Worm (Caenorhabditis elegans): ENCODE results near the gene C08F1.12.
"Not testable (repeated sequence)": the region's sequence is repeated elsewhere in the genome, so short reads cannot be mapped to it uniquely, and the experiment has no call there.

The C08F1.12 gene

ce11 chrII:1806358-1806757 lies at the start of gene C08F1.12:
Gene C08F1.12 (minus strand): TSS chrII:1806458.
- no peak for TF ChIP-seq B0310.2 (tag; optimal IDR thresholded peaks at IDR 0.05)
- no peak for TF ChIP-seq ama-1 (optimal IDR thresholded peaks at IDR 0.05)
- TF ChIP-seq pes-1 (GFP tag; IDR thresholded peaks at IDR 0.05), result no peak
- no peak for TF ChIP-seq scrt-1 (GFP tag; IDR thresholded peaks at IDR 0.05)
- TF ChIP-seq hmbx-1 (tag; optimal IDR thresholded peaks at IDR 0.05), result no peak
- TF ChIP-seq tra-4 (tag; optimal IDR thresholded peaks at IDR 0.05), result no peak
- TF ChIP-seq ets-7 (tag; optimal IDR thresholded peaks at IDR 0.05), result no peak
- no peak for TF ChIP-seq hmg-4 (GFP tag; optimal IDR thresholded peaks at IDR 0.05)
- no peak for TF ChIP-seq tbx-37 (GFP tag; conservative IDR thresholded peaks at IDR 0.05)
- no peak for TF ChIP-seq sea-1 (GFP tag; conservative IDR thresholded peaks at IDR 0.05)
- TF ChIP-seq ceh-13 (GFP tag; optimal IDR thresholded peaks at IDR 0.05), result no peak
- no peak for TF ChIP-seq tbx-11 (GFP tag; IDR thresholded peaks at IDR 0.05)
- no peak for TF ChIP-seq F13C5.2 (tag; optimal IDR thresholded peaks at IDR 0.05)
- no peak for TF ChIP-seq flt-1 (GFP tag; IDR thresholded peaks at IDR 0.05)
- TF ChIP-seq aly-1 (tag; optimal IDR thresholded peaks at IDR 0.05), result no peak
- no peak for TF ChIP-seq ceh-36 (tag; optimal IDR thresholded peaks at IDR 0.05)

ce11 chrII:1854094-1854493 lies 47.8 kb upstream of the C08F1.12 start, which contains the start of gene fbxb-95:
Gene fbxb-95 (plus strand): TSS chrII:1854394.
- not testable (repeated sequence) for TF ChIP-seq aly-1 (tag; optimal IDR thresholded peaks at IDR 0.05); hmg-4 (GFP tag; optimal IDR thresholded peaks at IDR 0.05); scrt-1 (GFP tag; IDR thresholded peaks at IDR 0.05)

- TF ChIP-seq aly-1 (tag; optimal IDR thresholded peaks at IDR 0.05) (no peak), tra-4 (tag; optimal IDR thresholded peaks at IDR 0.05) (no peak), flt-1 (GFP tag; IDR thresholded peaks at IDR 0.05) (no peak), hnd-1 (tag; optimal IDR thresholded peaks at IDR 0.05) (no peak), ceh-13 (GFP tag; optimal IDR thresholded peaks at IDR 0.05) (no peak), sea-1 (GFP tag; conservative IDR thresholded peaks at IDR 0.05) (no peak), hmbx-1 (tag; optimal IDR thresholded peaks at IDR 0.05) (no peak), tbx-37 (GFP tag; conservative IDR thresholded peaks at IDR 0.05) (no peak), B0310.2 (tag; optimal IDR thresholded peaks at IDR 0.05) (no peak), ama-1 (optimal IDR thresholded peaks at IDR 0.05) (no peak), F13C5.2 (tag; optimal IDR thresholded peaks at IDR 0.05) (no peak), hmg-4 (GFP tag; optimal IDR thresholded peaks at IDR 0.05) (no peak), scrt-1 (GFP tag; IDR thresholded peaks at IDR 0.05) (no peak), ets-7 (tag; optimal IDR thresholded peaks at IDR 0.05) (no peak)
Measured at ce11 chrII:1852503-1852902, 46.2 kb upstream of the C08F1.12 start, which contains the start of gene C52E2.2. Gene C52E2.2 (plus strand): TSS chrII:1852803.

ce11 chrII:1851716-1852115 lies 45.5 kb upstream of the C08F1.12 start:
- TF ChIP-seq sea-1 (GFP tag; conservative IDR thresholded peaks at IDR 0.05), result no peak
- TF ChIP-seq hmg-4 (GFP tag; optimal IDR thresholded peaks at IDR 0.05), result no peak
- no peak for TF ChIP-seq tra-4 (tag; optimal IDR thresholded peaks at IDR 0.05)
- TF ChIP-seq ceh-13 (GFP tag; optimal IDR thresholded peaks at IDR 0.05), result no peak
- no peak for TF ChIP-seq pes-1 (GFP tag; IDR thresholded peaks at IDR 0.05)
- TF ChIP-seq B0310.2 (tag; optimal IDR thresholded peaks at IDR 0.05), result no peak

ce11 chrII:1850840-1851294 lies 44.6 kb upstream of the C08F1.12 start, which contains the start of gene C52E2.3:
Gene C52E2.3 (plus strand): TSS chrII:1851244.
- no peak for TF ChIP-seq pes-1 (GFP tag; IDR thresholded peaks at IDR 0.05)
- TF ChIP-seq tbx-11 (GFP tag; IDR thresholded peaks at IDR 0.05), result no peak
- no peak for TF ChIP-seq F13C5.2 (tag; optimal IDR thresholded peaks at IDR 0.05)
- TF ChIP-seq tra-4 (tag; optimal IDR thresholded peaks at IDR 0.05), result no peak
- TF ChIP-seq scrt-1 (GFP tag; IDR thresholded peaks at IDR 0.05), result no peak
- no peak for TF ChIP-seq hmbx-1 (tag; optimal IDR thresholded peaks at IDR 0.05)
- TF ChIP-seq aly-1 (tag; optimal IDR thresholded peaks at IDR 0.05), result no peak
- TF ChIP-seq ceh-13 (GFP tag; optimal IDR thresholded peaks at IDR 0.05), result no peak
- no peak for TF ChIP-seq hnd-1 (tag; optimal IDR thresholded peaks at IDR 0.05)
- no peak for TF ChIP-seq flt-1 (GFP tag; IDR thresholded peaks at IDR 0.05)
- TF ChIP-seq tbx-37 (GFP tag; conservative IDR thresholded peaks at IDR 0.05), result no peak
- TF ChIP-seq hmg-4 (GFP tag; optimal IDR thresholded peaks at IDR 0.05), result no peak
- no peak for TF ChIP-seq ets-7 (tag; optimal IDR thresholded peaks at IDR 0.05)
- no peak for TF ChIP-seq sea-1 (GFP tag; conservative IDR thresholded peaks at IDR 0.05)
- no peak for TF ChIP-seq B0310.2 (tag; optimal IDR thresholded peaks at IDR 0.05)
- TF ChIP-seq ama-1 (optimal IDR thresholded peaks at IDR 0.05), result no peak
- TF ChIP-seq ceh-36 (tag; optimal IDR thresholded peaks at IDR 0.05), result no peak

ce11 chrII:1850299-1850698 lies 44.0 kb upstream of the C08F1.12 start, which contains the start of gene fbxb-96:
Gene fbxb-96 (minus strand): TSS chrII:1850399.
- no peak for TF ChIP-seq pes-1 (GFP tag; IDR thresholded peaks at IDR 0.05)
- TF ChIP-seq flt-1 (GFP tag; IDR thresholded peaks at IDR 0.05), result no peak
- no peak for TF ChIP-seq B0310.2 (tag; optimal IDR thresholded peaks at IDR 0.05)
- no peak for TF ChIP-seq aly-1 (tag; optimal IDR thresholded peaks at IDR 0.05)
- TF ChIP-seq hnd-1 (tag; optimal IDR thresholded peaks at IDR 0.05), result no peak
- TF ChIP-seq hmg-4 (GFP tag; optimal IDR thresholded peaks at IDR 0.05), result no peak
- TF ChIP-seq sea-1 (GFP tag; conservative IDR thresholded peaks at IDR 0.05), result no peak

ce11 chrII:1848109-1848508 lies 41.9 kb upstream of the C08F1.12 start, which contains the start of gene fbxb-97:
Gene fbxb-97 (minus strand): TSS chrII:1848161.
- TF ChIP-seq hmbx-1 (tag; optimal IDR thresholded peaks at IDR 0.05), result no peak
- TF ChIP-seq ceh-36 (tag; optimal IDR thresholded peaks at IDR 0.05), result no peak
- no peak for TF ChIP-seq scrt-1 (GFP tag; IDR thresholded peaks at IDR 0.05)
- TF ChIP-seq tbx-11 (GFP tag; IDR thresholded peaks at IDR 0.05), result no peak
- no peak for TF ChIP-seq flt-1 (GFP tag; IDR thresholded peaks at IDR 0.05)
- no peak for TF ChIP-seq pes-1 (GFP tag; IDR thresholded peaks at IDR 0.05)
- TF ChIP-seq tbx-37 (GFP tag; conservative IDR thresholded peaks at IDR 0.05), result no peak
- no peak for TF ChIP-seq ceh-13 (GFP tag; optimal IDR thresholded peaks at IDR 0.05)
- TF ChIP-seq aly-1 (tag; optimal IDR thresholded peaks at IDR 0.05), result no peak
- TF ChIP-seq F13C5.2 (tag; optimal IDR thresholded peaks at IDR 0.05), result no peak
- TF ChIP-seq hnd-1 (tag; optimal IDR thresholded peaks at IDR 0.05), result no peak
- TF ChIP-seq ets-7 (tag; optimal IDR thresholded peaks at IDR 0.05), result no peak
- TF ChIP-seq ama-1 (optimal IDR thresholded peaks at IDR 0.05), result no peak
- TF ChIP-seq sea-1 (GFP tag; conservative IDR thresholded peaks at IDR 0.05), result no peak
- TF ChIP-seq hmg-4 (GFP tag; optimal IDR thresholded peaks at IDR 0.05), result no peak
- TF ChIP-seq tra-4 (tag; optimal IDR thresholded peaks at IDR 0.05), result no peak
